Worm (Caenorhabditis elegans) whole organism, L4 larva: Measurements from ENCODE around the gene ttr-33.

ENCODE experiments used
- F10B5.3 ChIP-seq: sonication (generic microtip); optimal IDR thresholded peaks from 2 replicates; lab custom pipeline; 2016; ENCODE audit warnings: mild to moderate bottlenecking, missing genetic modification characterization, missing compliant biosample characterization
- F26F4.8 ChIP-seq: fragments of 200-800 bp; sonication (Bioruptor generic); conservative IDR thresholded peaks from 2 replicates; pipeline ENCODE4 v1.3.6; 2022; ENCODE audit warnings: missing genetic modification characterization, missing compliant biosample characterization
- F44E2.7 ChIP-seq: fragments of 200-800 bp; sonication (Bioruptor generic); IDR thresholded peaks from 2 replicates; pipeline ENCODE4 v2.1.2; 2022; ENCODE audit warnings: missing genetic modification characterization, missing compliant biosample characterization
- R02D3.7 ChIP-seq: fragments of 150-350 bp; sonication (generic microtip); optimal IDR thresholded peaks from 3 replicates; lab custom pipeline; 2014; ENCODE audit warnings: missing biosample characterization, missing genetic modification characterization
- T20F7.1 ChIP-seq: fragments of 200-800 bp; sonication (Bioruptor generic); optimal IDR thresholded peaks from 2 replicates; lab custom pipeline; 2018; ENCODE audit warnings: mild to moderate bottlenecking, missing genetic modification characterization, missing compliant biosample characterization
- T26A8.4 ChIP-seq: fragments of 200-800 bp; sonication (Bioruptor generic); IDR thresholded peaks from 2 replicates; pipeline ENCODE4 v1.3.6; 2022; ENCODE audit warnings: missing genetic modification characterization, missing compliant biosample characterization
- Y105C5A.15 ChIP-seq: fragments of 200-800 bp; sonication (Bioruptor generic); IDR thresholded peaks from 2 replicates; pipeline ENCODE4 v1.3.6; 2022; ENCODE audit warnings: missing genetic modification characterization, missing compliant biosample characterization
- ZK546.5 ChIP-seq, 2 experiments: sonication (generic microtip); optimal IDR thresholded peaks; 2 replicates each; lab custom pipeline; 2017; ENCODE audit warnings: missing biosample characterization in 2 of 2, missing genetic modification characterization in 2 of 2
- aha-1 ChIP-seq: fragments of 150-350 bp; peaks from one replicate; lab custom pipeline; 2014; ENCODE audit warnings: missing biosample characterization, missing genetic modification characterization
- aly-2 ChIP-seq: sonication (generic microtip); optimal IDR thresholded peaks from 2 replicates; lab custom pipeline; 2018; ENCODE audit warnings: missing biosample characterization, missing genetic modification characterization
- daf-8 ChIP-seq: fragments of 200-800 bp; sonication (Bioruptor generic); IDR thresholded peaks from 2 replicates; pipeline ENCODE4 v1.3.6; 2022; ENCODE audit warnings: missing genetic modification characterization, missing compliant biosample characterization
- dmd-6 ChIP-seq: fragments of 200-800 bp; sonication (Bioruptor generic); IDR thresholded peaks from 2 replicates; pipeline ENCODE4 v1.3.6; 2022; ENCODE audit warnings: missing genetic modification reagents, missing genetic modification characterization, missing compliant biosample characterization
- dpl-1 ChIP-seq: fragments of 150-350 bp; optimal IDR thresholded peaks from 2 replicates; lab custom pipeline; 2014; ENCODE audit warnings: missing biosample characterization, missing genetic modification reagents, missing genetic modification characterization
- egl-27 ChIP-seq: sonication (generic microtip); optimal IDR thresholded peaks from 3 replicates; lab custom pipeline; 2017; ENCODE audit warnings: missing biosample characterization, missing genetic modification reagents, missing genetic modification characterization
- gei-8 ChIP-seq: fragments of 200-800 bp; sonication (Bioruptor generic); optimal IDR thresholded peaks from 2 replicates; lab custom pipeline; 2018; ENCODE audit warnings: mild to moderate bottlenecking, missing genetic modification characterization, missing compliant biosample characterization
- hlh-11 ChIP-seq: fragments of 200-800 bp; sonication (Bioruptor generic); optimal IDR thresholded peaks from 2 replicates; lab custom pipeline; 2018; ENCODE audit warnings: mild to moderate bottlenecking, missing genetic modification characterization, missing compliant biosample characterization
- lim-7 ChIP-seq: fragments of 200-800 bp; sonication (Bioruptor generic); IDR thresholded peaks from 2 replicates; pipeline ENCODE4 v1.3.6; 2022; ENCODE audit warnings: missing genetic modification characterization, missing compliant biosample characterization
- lin-29 ChIP-seq: fragments of 200-800 bp; sonication (Bioruptor generic); IDR thresholded peaks from 2 replicates; pipeline ENCODE4 v1.3.6; 2022; ENCODE audit warnings: missing genetic modification reagents, missing genetic modification characterization, missing compliant biosample characterization
- madf-9 ChIP-seq: fragments of 200-800 bp; sonication (Bioruptor generic); conservative IDR thresholded peaks from 2 replicates; pipeline ENCODE4 v1.3.6; 2022; ENCODE audit warnings: missing genetic modification reagents, missing genetic modification characterization, missing compliant biosample characterization
- mdt-29 ChIP-seq: fragments of 200-800 bp; sonication (Bioruptor generic); IDR thresholded peaks from 2 replicates; pipeline ENCODE4 v1.3.6; 2022; ENCODE audit warnings: missing genetic modification reagents, missing genetic modification characterization, missing compliant biosample characterization
- nhr-41 ChIP-seq: fragments of 200-800 bp; sonication (Bioruptor generic); IDR thresholded peaks from 2 replicates; pipeline ENCODE4 v1.3.6; 2022; ENCODE audit warnings: missing genetic modification reagents, missing genetic modification characterization, missing compliant biosample characterization
- nhr-48 ChIP-seq: sonication (generic microtip); optimal IDR thresholded peaks from 2 replicates; lab custom pipeline; 2016; ENCODE audit warnings: mild to moderate bottlenecking, missing genetic modification characterization, missing compliant biosample characterization
- pqm-1 ChIP-seq: sonication (generic microtip); optimal IDR thresholded peaks from 2 replicates; lab custom pipeline; 2017; ENCODE audit warnings: missing biosample characterization, missing genetic modification characterization
- rbr-2 ChIP-seq: sonication (generic microtip); optimal IDR thresholded peaks from 2 replicates; lab custom pipeline; 2016; ENCODE audit warnings: missing genotype, missing genetic modification characterization, missing compliant biosample characterization
- skn-1 ChIP-seq: fragments of 150-350 bp; optimal IDR thresholded peaks from 2 replicates; lab custom pipeline; 2014; ENCODE audit warnings: missing biosample characterization, missing genetic modification characterization
- snpc-1.2 ChIP-seq: fragments of 200-800 bp; sonication (Bioruptor generic); IDR thresholded peaks from 2 replicates; pipeline ENCODE4 v1.3.6; 2022; ENCODE audit warnings: missing genetic modification reagents, missing genetic modification characterization, missing compliant biosample characterization
- spr-1 ChIP-seq: sonication (generic microtip); optimal IDR thresholded peaks from 2 replicates; lab custom pipeline; 2016; ENCODE audit warnings: mild to moderate bottlenecking, missing genetic modification characterization, missing compliant biosample characterization
- unc-130 ChIP-seq: sonication (generic microtip); optimal IDR thresholded peaks from 2 replicates; lab custom pipeline; 2016; ENCODE audit warnings: missing genetic modification reagents, missing genetic modification characterization, missing compliant biosample characterization

ttr-33 gene

ce11 chrV:7803563-7803962, 34.1 kb downstream of the ttr-33 start:
- TF ChIP-seq F10B5.3 (tag; lab: Kevin White, UChicago) (no peak), aly-2 (tag; lab: Kevin White, UChicago) (no peak), ZK546.5 (tag; optimal IDR thresholded peaks at IDR 0.05; lab: Kevin White, UChicago) (no peak), mdt-29 (GFP tag; lab: Robert Waterston, UW) (no peak), hlh-11 (tag; lab: Kevin White, UChicago) (no peak), madf-9 (GFP tag; lab: Robert Waterston, UW) (no peak), F26F4.8 (GFP tag; lab: Robert Waterston, UW) (no peak), aha-1 (tag; lab: Kevin White, UChicago) (no peak), dpl-1 (GFP tag; lab: Kevin White, UChicago) (no peak), spr-1 (tag; lab: Kevin White, UChicago) (no peak), F44E2.7 (no peak), daf-8 (no peak), lim-7 (no peak), dmd-6 (GFP tag; lab: Robert Waterston, UW) (no peak), pqm-1 (no peak), skn-1 (no peak), egl-27 (no peak)

ce11 chrV:7798079-7798478, 39.6 kb downstream of the ttr-33 start, which contains the start of gene ZK742.7:
TSS of gene ZK742.7 (plus strand) at chrV:7798379.
- TF ChIP-seq Y105C5A.15 (GFP tag; lab: Robert Waterston, UW) (no peak), dpl-1 (GFP tag; lab: Kevin White, UChicago) (no peak), snpc-1.2 (GFP tag; lab: Robert Waterston, UW) (no peak), rbr-2 (tag; lab: Kevin White, UChicago) (no peak), R02D3.7 (no peak), pqm-1 (no peak), daf-8 (no peak), unc-130 (GFP tag; lab: Kevin White, UChicago) (no peak), lin-29 (GFP tag; lab: Robert Waterston, UW) (no peak), T20F7.1 (GFP tag; lab: Kevin White, UChicago) (no peak), nhr-48 (tag; lab: Kevin White, UChicago) (no peak), hlh-11 (tag; lab: Kevin White, UChicago) (no peak), T26A8.4 (GFP tag; lab: Robert Waterston, UW) (no peak)

ce11 chrV:7793067-7793466, 44.6 kb downstream of the ttr-33 start, which contains the start of gene flp-21:
TSS of gene flp-21 (plus strand) at chrV:7793367.
- no peak for TF ChIP-seq gei-8 (GFP tag; lab: Kevin White, UChicago)
- no peak for TF ChIP-seq nhr-41 (GFP tag; lab: Robert Waterston, UW)
